Worm (Caenorhabditis elegans) whole organism, L4/young adult: ENCODE measurements around the gene C53A3.3.

Experiments used
- dao-5 ChIP-seq: sonication (generic microtip); optimal IDR thresholded peaks from 2 replicates; lab custom pipeline; 2016; ENCODE audit warnings: missing genotype, missing genetic modification characterization, moderate library complexity, missing compliant biosample characterization
- him-1 ChIP-seq: sonication (generic microtip); optimal IDR thresholded peaks from 2 replicates; lab custom pipeline; 2016; ENCODE audit warnings: missing genotype, missing genetic modification reagents, missing genetic modification characterization, missing compliant biosample characterization

DNA sequence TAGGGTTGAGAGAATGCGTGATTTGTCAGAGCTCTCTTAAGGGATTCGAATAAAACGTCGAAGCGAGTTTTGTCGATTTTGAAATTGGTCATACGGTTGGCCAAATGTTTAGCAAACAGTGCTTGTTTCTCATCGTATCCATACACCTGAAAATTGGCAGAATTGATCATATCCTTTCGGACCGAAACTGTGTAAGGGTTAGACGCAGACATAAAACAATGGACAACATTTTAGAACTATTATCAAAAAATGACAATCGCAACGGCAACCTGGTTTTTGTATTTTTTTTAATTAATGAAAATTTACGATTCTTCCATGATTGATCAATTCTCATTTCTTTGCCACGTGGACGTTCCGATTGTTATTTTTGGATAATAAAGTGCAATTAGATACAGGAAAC lies 17.8 kb downstream of the C53A3.3 start:
- TF ChIP-seq dao-5 (tag; lab: Kevin White, UChicago) (no peak), him-1 (tag; lab: Kevin White, UChicago) (no peak)
